Worm (Caenorhabditis elegans): ENCODE results near the gene C50E3.11.

DNA sequence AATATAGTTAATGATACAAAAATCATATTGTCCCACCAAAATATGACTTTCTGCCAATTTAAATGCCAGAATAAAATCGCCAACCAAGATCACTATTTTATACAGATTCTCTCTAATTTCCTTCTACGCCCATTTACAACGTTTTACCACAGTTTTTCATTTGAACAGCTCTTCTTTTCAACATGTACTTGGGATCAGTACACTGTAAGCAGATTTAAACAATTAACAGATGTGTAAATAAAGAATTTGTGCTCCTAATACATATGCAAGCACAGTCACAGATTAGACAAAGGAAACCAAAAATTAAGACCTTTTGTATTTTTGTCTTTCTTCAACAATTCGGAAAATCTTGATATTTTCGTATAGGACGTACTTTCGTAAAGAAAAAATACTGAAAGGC lies 40.1 kb upstream of the C50E3.11 start, which contains the start of gene F07C4.11:
- TF ChIP-seq unc-86 (tag; optimal IDR thresholded peaks at IDR 0.05) = no peak
- TF ChIP-seq sox-4 (tag; optimal IDR thresholded peaks at IDR 0.05) = no peak
- no peak for TF ChIP-seq nhr-11 (tag; optimal IDR thresholded peaks at IDR 0.05)
- TF ChIP-seq elt-4 (tag; optimal IDR thresholded peaks at IDR 0.05) = no peak
- no peak for TF ChIP-seq ceh-34 (tag; optimal IDR thresholded peaks at IDR 0.05)
- no peak for TF ChIP-seq fkh-10 (GFP tag; optimal IDR thresholded peaks at IDR 0.05)
- no peak for TF ChIP-seq syd-9 (tag; optimal IDR thresholded peaks at IDR 0.05)
- no peak for TF ChIP-seq ama-1 (optimal IDR thresholded peaks at IDR 0.05)
- no peak for TF ChIP-seq ceh-48 (tag; optimal IDR thresholded peaks at IDR 0.05)
